Fruit fly (Drosophila melanogaster) whole organism, wandering third instar larva: Measurements from ENCODE around the gene Surf4.

Source experiments
- Abd-B ChIP-seq: fragments of >200 bp; optimal IDR thresholded peaks from 2 replicates; lab custom pipeline; 2017; ENCODE audit warnings: missing biosample characterization, missing genetic modification characterization
- CG9705 ChIP-seq: fragments of 200-800 bp; sonication (Bioruptor generic); optimal IDR thresholded peaks from 2 replicates; lab custom pipeline; 2018; ENCODE audit warnings: missing biosample characterization, mild to moderate bottlenecking, missing genetic modification characterization
- CrebA ChIP-seq: fragments of 200-800 bp; sonication (Bioruptor generic); optimal IDR thresholded peaks from 2 replicates; lab custom pipeline; 2016; ENCODE audit warnings: missing biosample characterization, mild to moderate bottlenecking, missing genetic modification characterization, borderline replicate concordance
- Dfd ChIP-seq: fragments of >200 bp; optimal IDR thresholded peaks from 2 replicates; lab custom pipeline; 2017; ENCODE audit warnings: missing biosample characterization, missing genetic modification characterization
- Dif ChIP-seq: fragments of 200-275, 200-300 bp; sonication (Bioruptor generic); optimal IDR thresholded peaks from 2 replicates; lab custom pipeline; 2018; ENCODE audit warnings: missing biosample characterization, missing genetic modification characterization; ENCODE audit not compliant: partially characterized antibody
- HLH106 ChIP-seq: fragments of 200-800 bp; optimal IDR thresholded peaks from 3 replicates; lab custom pipeline; 2019; ENCODE audit warnings: missing biosample characterization, mild to moderate bottlenecking, missing genetic modification characterization, moderate library complexity
- Hnf4 ChIP-seq: fragments of 200-800 bp; sonication (Bioruptor generic); optimal IDR thresholded peaks from 2 replicates; lab custom pipeline; 2016; ENCODE audit warnings: missing biosample characterization, mild to moderate bottlenecking, missing genetic modification characterization
- Hr78 ChIP-seq: fragments of >200 bp; optimal IDR thresholded peaks from 2 replicates; lab custom pipeline; 2017; ENCODE audit warnings: missing biosample characterization, missing genetic modification characterization
- Myc ChIP-seq: fragments of >200 bp; optimal IDR thresholded peaks from 2 replicates; lab custom pipeline; 2017
- N ChIP-seq: fragments of >200 bp; optimal IDR thresholded peaks from 2 replicates; lab custom pipeline; 2018; ENCODE audit warnings: missing biosample characterization, missing external identifiers, missing genetic modification characterization
- OdsH ChIP-seq: fragments of 200-800 bp; sonication (Bioruptor generic); optimal IDR thresholded peaks from 2 replicates; lab custom pipeline; 2016; ENCODE audit warnings: missing biosample characterization, mild to moderate bottlenecking, missing genetic modification characterization
- Rel ChIP-seq, 2 experiments: fragments of 200-800 bp; sonication (Bioruptor generic) in 1 of 2; optimal IDR thresholded peaks; 2 replicates in 1 of 2; 3 replicates in 1 of 2; lab custom pipeline; 2016 to 2019; ENCODE audit warnings: mild to moderate bottlenecking in 2 of 2, missing biosample characterization in 2 of 2, missing genetic modification characterization in 2 of 2, moderate library complexity in 1 of 2
- Sp1 ChIP-seq: fragments of 200-800 bp; sonication (Bioruptor generic); optimal IDR thresholded peaks from 3 replicates; lab custom pipeline; 2019; ENCODE audit warnings: missing biosample characterization, mild to moderate bottlenecking, missing genetic modification characterization, moderate library complexity
- Vsx2 ChIP-seq: fragments of 200-300, 225-300 bp; sonication (Bioruptor generic); optimal IDR thresholded peaks from 2 replicates; lab custom pipeline; 2018; ENCODE audit warnings: missing biosample characterization, missing genetic modification characterization; ENCODE audit not compliant: partially characterized antibody
- br ChIP-seq: fragments of 200-800 bp; sonication (Bioruptor generic); optimal IDR thresholded peaks from 2 replicates; lab custom pipeline; 2016; ENCODE audit warnings: missing biosample characterization, missing genetic modification characterization
- dl ChIP-seq, 2 experiments: fragments of 175-275, 200-275 bp in 1 of 2; fragments of 200-275 bp in 1 of 2; sonication (Bioruptor generic); optimal IDR thresholded peaks; lab custom pipeline; 2018; ENCODE audit warnings: mild to moderate bottlenecking in 2 of 2, missing biosample characterization in 2 of 2, missing genetic modification characterization in 2 of 2, moderate library complexity in 2 of 2; ENCODE audit not compliant: partially characterized antibody in 2 of 2, insufficient read depth in 1 of 2
- dmrt93B ChIP-seq: fragments of 200-800 bp; sonication (Bioruptor generic); optimal IDR thresholded peaks from 2 replicates; lab custom pipeline; 2018; ENCODE audit warnings: missing biosample characterization, mild to moderate bottlenecking, missing genetic modification characterization
- dsf ChIP-seq: sonication (Bioruptor generic); optimal IDR thresholded peaks from 2 replicates; lab custom pipeline; 2016; ENCODE audit warnings: missing biosample characterization, missing genetic modification characterization, borderline replicate concordance
- ey ChIP-seq: fragments of 200-800 bp; sonication (Bioruptor generic); optimal IDR thresholded peaks from 2 replicates; lab custom pipeline; 2016; ENCODE audit warnings: missing biosample characterization, missing genetic modification characterization
- fru ChIP-seq: fragments of 200-800 bp; sonication (Bioruptor generic); optimal IDR thresholded peaks from 3 replicates; lab custom pipeline; 2016; ENCODE audit warnings: missing biosample characterization, mild to moderate bottlenecking, missing genetic modification characterization
- h ChIP-seq: fragments of 200-800 bp; sonication (Bioruptor generic); optimal IDR thresholded peaks from 3 replicates; lab custom pipeline; 2016; ENCODE audit warnings: missing biosample characterization, mild to moderate bottlenecking, missing genetic modification characterization
- psq ChIP-seq: fragments of 200-800 bp; sonication (Bioruptor generic); optimal IDR thresholded peaks from 3 replicates; lab custom pipeline; 2017; ENCODE audit warnings: missing biosample characterization, mild to moderate bottlenecking, missing genetic modification characterization, moderate library complexity
- rgr ChIP-seq: fragments of 200-800 bp; sonication (Bioruptor generic); optimal IDR thresholded peaks from 3 replicates; lab custom pipeline; 2016; ENCODE audit warnings: missing biosample characterization, mild to moderate bottlenecking, missing genetic modification characterization
- sage ChIP-seq: fragments of 200-800 bp; sonication (Bioruptor generic); optimal IDR thresholded peaks from 2 replicates; lab custom pipeline; 2016; ENCODE audit warnings: missing biosample characterization, mild to moderate bottlenecking, missing genetic modification characterization
- sv ChIP-seq: fragments of 200-800 bp; sonication (Bioruptor generic); optimal IDR thresholded peaks from 3 replicates; lab custom pipeline; 2016; ENCODE audit warnings: missing biosample characterization, missing genetic modification characterization
- tai ChIP-seq: sonication (Bioruptor generic); optimal IDR thresholded peaks from 2 replicates; lab custom pipeline; 2016; ENCODE audit warnings: missing biosample characterization, missing genetic modification characterization
- usp ChIP-seq: fragments of >200 bp; optimal IDR thresholded peaks from 2 replicates; lab custom pipeline; 2017; ENCODE audit warnings: missing biosample characterization, missing genetic modification characterization

The Surf4 gene

DNA sequence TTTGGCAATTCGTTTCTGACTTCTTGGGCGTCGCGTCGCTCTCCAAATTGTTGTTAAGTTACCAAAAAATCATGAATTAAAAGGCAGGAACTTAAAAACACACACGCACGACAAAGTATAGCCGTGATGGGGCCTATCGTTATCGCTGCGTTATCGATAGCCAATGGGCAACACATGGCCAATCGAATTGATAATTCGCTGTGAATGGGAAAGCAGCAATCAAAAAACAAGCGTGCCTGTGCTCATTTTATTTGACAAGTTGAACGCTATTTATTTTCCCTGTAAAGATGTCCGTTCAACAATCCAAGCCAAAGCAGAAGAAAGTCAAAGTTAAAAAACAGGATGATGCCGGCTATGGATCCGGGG lies at the start of gene Surf4, which contains the start of gene CG31301:
Gene Surf4, minus strand, starts transcription at position 159 of the 366 bp plus-strand sequence.
Gene CG31301, plus strand, starts transcription at position 188 of the 366 bp plus-strand sequence.
- no peak for TF ChIP-seq Hr78 (GFP tag; lab: Kevin White, UChicago)
- no peak for TF ChIP-seq dl (GFP tag; optimal IDR thresholded peaks at IDR 0.05; lab: Kevin White, UChicago; ENCODE audit: insufficient read depth in 1 of 2, partially characterized antibody in 2 of 2)
- peak; percentile 3 for TF ChIP-seq Myc
- TF ChIP-seq Hnf4: no peak

DNA sequence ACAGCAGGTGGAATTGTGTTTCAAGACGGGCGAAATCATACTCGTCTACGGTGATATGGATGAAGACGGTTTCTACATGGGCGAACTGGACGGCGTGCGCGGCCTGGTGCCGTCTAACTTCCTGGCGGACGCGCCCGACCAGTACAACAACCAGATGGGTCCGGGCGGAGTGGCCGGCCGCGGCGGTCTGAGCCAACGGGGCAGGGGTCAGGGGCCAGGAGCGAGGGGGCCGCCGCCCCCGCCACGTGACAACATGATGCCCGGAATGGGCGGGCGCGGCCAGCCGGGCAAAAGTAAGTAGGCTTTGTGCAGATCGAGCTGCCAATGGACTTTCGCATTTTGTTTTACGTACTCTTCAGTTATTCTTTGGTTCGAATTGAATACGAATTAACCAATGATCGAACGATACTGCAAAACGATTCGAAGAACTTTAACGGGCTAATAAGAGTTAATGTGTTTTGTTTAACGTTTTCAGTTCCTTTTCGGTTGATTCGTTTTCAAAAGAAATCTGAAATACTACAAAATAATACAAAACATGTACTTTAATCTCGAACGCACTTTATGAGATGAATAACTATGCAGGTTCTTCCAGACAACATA lies 47.3 kb upstream of the Surf4 start:
- TF ChIP-seq ey (GFP tag; lab: Kevin White, UChicago) (no peak), Abd-B (GFP tag; lab: Kevin White, UChicago) (no peak), Dfd (GFP tag; lab: Kevin White, UChicago) (peak; percentile 99)

dm6 chr3R:15382851-15383250 lies 36.9 kb upstream of the Surf4 start, which contains the start of gene h-cup:
Gene h-cup (minus strand): TSS chr3R:15382951.
- TF ChIP-seq dl (GFP tag; optimal IDR thresholded peaks at IDR 0.05; lab: Kevin White, UChicago; ENCODE audit: insufficient read depth in 1 of 2, partially characterized antibody in 2 of 2) (no peak), CG9705 (GFP tag; lab: Kevin White, UChicago) (no peak), psq (GFP tag; lab: Kevin White, UChicago) (no peak), N (GFP tag; lab: Kevin White, UChicago) (no peak), Dfd (GFP tag; lab: Kevin White, UChicago) (no peak), fru (GFP tag; lab: Kevin White, UChicago) (no peak), sv (GFP tag; lab: Kevin White, UChicago) (no peak), h (GFP tag; lab: Kevin White, UChicago) (no peak), Hnf4 (no peak), Myc (no peak)

dm6 chr3R:15379071-15379470 lies 33.1 kb upstream of the Surf4 start:
- TF ChIP-seq N (GFP tag; lab: Kevin White, UChicago): no peak
- no peak for TF ChIP-seq tai (GFP tag; lab: Kevin White, UChicago)
- TF ChIP-seq sv (GFP tag; lab: Kevin White, UChicago): no peak
- no peak for TF ChIP-seq usp (GFP tag; lab: Kevin White, UChicago)
- TF ChIP-seq dl (GFP tag; optimal IDR thresholded peaks at IDR 0.05; lab: Kevin White, UChicago; ENCODE audit: insufficient read depth in 1 of 2, partially characterized antibody in 2 of 2): no peak
- TF ChIP-seq CrebA (GFP tag; lab: Kevin White, UChicago): no peak

DNA sequence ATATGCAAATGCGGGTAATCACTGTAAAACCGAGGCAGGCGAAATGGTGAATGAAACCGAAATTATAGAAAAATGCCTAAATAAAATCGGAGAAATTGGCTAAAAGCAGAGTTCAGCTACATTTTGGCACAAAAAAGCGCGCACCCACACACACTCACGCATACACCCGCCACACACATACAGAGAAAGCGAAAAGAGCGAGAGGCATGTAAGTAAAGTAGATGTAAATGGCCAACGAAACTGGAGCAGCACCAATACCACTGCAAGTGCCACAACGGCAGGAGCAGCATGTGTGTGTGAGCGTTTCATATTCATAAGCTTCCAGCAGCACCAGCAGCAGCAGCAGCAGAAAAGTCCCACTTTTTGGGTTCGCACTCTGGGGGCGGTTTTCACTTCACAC lies 29.5 kb upstream of the Surf4 start:
- TF ChIP-seq dsf (no peak), psq (GFP tag; lab: Kevin White, UChicago) (no peak), sage (GFP tag; lab: Kevin White, UChicago) (no peak), ey (GFP tag; lab: Kevin White, UChicago) (no peak), Myc (no peak), Sp1 (GFP tag; lab: Kevin White, UChicago) (no peak), CG9705 (GFP tag; lab: Kevin White, UChicago) (no peak), OdsH (no peak), dmrt93B (no peak), HLH106 (tag; lab: Kevin White, UChicago) (no peak), fru (GFP tag; lab: Kevin White, UChicago) (no peak), Dfd (GFP tag; lab: Kevin White, UChicago) (no peak), h (GFP tag; lab: Kevin White, UChicago) (no peak), N (GFP tag; lab: Kevin White, UChicago) (no peak), rgr (no peak), br (GFP tag; lab: Kevin White, UChicago) (no peak), dl (GFP tag; optimal IDR thresholded peaks at IDR 0.05; lab: Kevin White, UChicago; ENCODE audit: insufficient read depth in 1 of 2, partially characterized antibody in 2 of 2) (no peak), Rel (GFP tag; optimal IDR thresholded peaks at IDR 0.05; lab: Kevin White, UChicago) (no peak), Rel (tag; optimal IDR thresholded peaks at IDR 0.05; lab: Kevin White, UChicago) (no peak), Hr78 (GFP tag; lab: Kevin White, UChicago) (no peak), Dif (GFP tag; lab: Kevin White, UChicago) (no peak)

dm6 chr3R:15374397-15374796 lies 28.4 kb upstream of the Surf4 start, which contains the start of gene Rbp:
Gene Rbp (plus strand): TSS chr3R:15374635.
- TF ChIP-seq Dif (GFP tag; lab: Kevin White, UChicago): peak; percentile 21
- no peak for TF ChIP-seq Vsx2 (GFP tag; lab: Kevin White, UChicago)
